Worm (Caenorhabditis elegans): ENCODE measurements around the gene col-157.

The col-157 gene

DNA sequence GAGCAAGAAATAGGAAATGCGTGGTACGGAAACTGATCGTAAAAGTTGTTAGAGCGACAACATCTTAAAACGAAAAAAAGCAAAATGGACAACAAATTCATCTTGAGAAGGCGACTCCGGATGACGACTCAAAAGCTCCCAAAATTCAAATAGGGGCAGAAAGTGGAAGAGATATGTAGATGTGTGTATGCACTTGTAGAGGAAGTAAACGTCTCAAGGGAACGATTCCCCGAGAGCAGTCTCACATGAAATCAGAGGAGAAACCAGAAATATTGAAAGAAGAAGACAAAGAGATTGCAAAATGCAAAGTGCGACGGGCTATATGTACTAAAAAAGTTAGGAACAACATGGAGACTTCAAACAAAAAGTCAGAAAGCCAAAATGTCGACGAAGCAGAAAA is 40.3 kb upstream of the col-157 start, which contains the start of gene F57B7.2:
Gene F57B7.2 (minus strand): TSS at position 101 of the 400 bp plus-strand sequence.
- no peak for TF ChIP-seq lsl-1 (GFP tag; optimal IDR thresholded peaks at IDR 0.05)

DNA sequence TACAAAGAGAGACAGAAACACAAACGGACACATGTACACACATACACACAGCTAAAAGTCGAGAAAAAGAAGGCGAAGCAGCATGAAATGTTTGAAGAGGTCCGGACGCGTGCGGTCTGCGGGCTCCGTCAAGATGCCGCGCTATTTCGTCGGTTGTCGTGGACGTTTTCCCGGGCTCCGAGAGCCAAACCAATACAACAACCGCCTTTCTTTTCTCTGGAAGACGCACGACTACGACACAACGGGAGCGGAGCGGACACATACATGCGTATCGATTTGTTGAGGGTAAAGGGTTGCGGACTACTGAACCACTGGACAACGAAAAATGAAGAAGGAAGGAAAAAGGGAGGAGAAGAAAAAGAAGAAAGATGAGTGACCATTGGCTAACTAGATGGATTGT is 38.5 kb upstream of the col-157 start:
- peak; percentile 82 for TF ChIP-seq zfh-2 (GFP tag; conservative IDR thresholded peaks at IDR 0.05)
- no peak for TF ChIP-seq attf-5 (GFP tag; optimal IDR thresholded peaks at IDR 0.05)
- TF ChIP-seq dpff-1 (tag; optimal IDR thresholded peaks at IDR 0.05): no peak
- TF ChIP-seq C17E4.6 (GFP tag; IDR thresholded peaks at IDR 0.05): no peak
- TF ChIP-seq madf-10 (tag; optimal IDR thresholded peaks at IDR 0.05): peak; percentile 33
- TF ChIP-seq nhr-80 (tag; optimal IDR thresholded peaks at IDR 0.05): no peak
- TF ChIP-seq cebp-2 (GFP tag; IDR thresholded peaks at IDR 0.05): 0 out of 2 replicates have a peak, but pooled peaks have one; percentile 37

DNA sequence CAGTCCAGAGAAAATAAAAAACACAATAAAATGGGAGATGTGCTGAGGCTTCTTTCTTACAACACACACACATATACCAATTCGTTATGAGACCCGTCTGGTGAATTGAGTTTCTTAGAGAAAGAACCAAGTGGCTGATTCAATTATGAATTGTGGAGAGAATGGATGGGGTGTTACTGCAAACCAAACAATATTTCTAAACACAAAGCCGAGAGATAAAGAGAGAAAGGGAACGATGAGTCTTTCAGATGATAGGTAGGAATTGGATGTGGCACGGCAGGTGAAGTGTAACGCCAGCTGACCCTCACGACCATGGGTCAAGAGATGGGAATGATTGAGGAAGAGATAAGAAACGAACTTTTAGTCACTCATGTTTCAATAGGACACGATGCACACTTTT is 37.5 kb upstream of the col-157 start, which contains the start of gene mig-17:
Gene mig-17 (plus strand): TSS at position 389 of the 400 bp plus-strand sequence.
- TF ChIP-seq unc-62 (GFP tag; optimal IDR thresholded peaks at IDR 0.05): no peak
- TF ChIP-seq ceh-79 (tag; optimal IDR thresholded peaks at IDR 0.05): no peak
- TF ChIP-seq snpc-1.3 (tag; optimal IDR thresholded peaks at IDR 0.05; ENCODE audit: insufficient read depth): no peak
- no peak for TF ChIP-seq D2030.7 (GFP tag; IDR thresholded peaks at IDR 0.05)
- no peak for TF ChIP-seq F57C9.4 (tag; optimal IDR thresholded peaks at IDR 0.05)
- TF ChIP-seq lin-26 (GFP tag; IDR thresholded peaks at IDR 0.05): no peak
- no peak for TF ChIP-seq zim-3 (tag; optimal IDR thresholded peaks at IDR 0.05)
- TF ChIP-seq lsy-27 (tag; optimal IDR thresholded peaks at IDR 0.05; ENCODE audit: borderline replicate concordance, insufficient read depth): no peak
- no peak for TF ChIP-seq Y67H2A.10 (GFP tag; conservative IDR thresholded peaks at IDR 0.05)
- no peak for TF ChIP-seq Y53G8AR.9 (GFP tag; conservative IDR thresholded peaks at IDR 0.05)

DNA sequence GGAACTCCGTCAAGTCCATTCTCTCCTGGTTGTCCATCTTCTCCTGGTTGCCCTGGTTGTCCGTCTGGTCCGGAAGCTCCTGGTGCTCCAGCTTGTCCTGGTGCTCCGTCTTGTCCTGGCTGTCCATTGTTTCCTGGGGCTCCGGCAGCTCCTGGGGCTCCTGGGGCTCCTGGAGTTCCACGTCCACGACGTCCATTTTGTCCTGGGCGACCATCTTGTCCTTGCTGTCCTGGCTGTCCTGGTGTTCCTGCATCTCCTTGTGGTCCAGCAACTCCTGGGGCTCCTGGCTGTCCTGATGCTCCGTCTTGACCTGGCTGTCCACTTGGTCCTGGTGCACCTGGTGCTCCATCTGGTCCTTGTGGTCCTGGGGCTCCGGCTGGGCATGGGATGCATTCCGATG is 34.4 kb upstream of the col-157 start:
- TF ChIP-seq K12H6.12 (tag; optimal IDR thresholded peaks at IDR 0.05): no peak
- peak; percentile 93 for TF ChIP-seq zfh-2 (GFP tag; conservative IDR thresholded peaks at IDR 0.05)
- peak; percentile 81 for TF ChIP-seq egrh-3 (GFP tag; IDR thresholded peaks at IDR 0.05)

DNA sequence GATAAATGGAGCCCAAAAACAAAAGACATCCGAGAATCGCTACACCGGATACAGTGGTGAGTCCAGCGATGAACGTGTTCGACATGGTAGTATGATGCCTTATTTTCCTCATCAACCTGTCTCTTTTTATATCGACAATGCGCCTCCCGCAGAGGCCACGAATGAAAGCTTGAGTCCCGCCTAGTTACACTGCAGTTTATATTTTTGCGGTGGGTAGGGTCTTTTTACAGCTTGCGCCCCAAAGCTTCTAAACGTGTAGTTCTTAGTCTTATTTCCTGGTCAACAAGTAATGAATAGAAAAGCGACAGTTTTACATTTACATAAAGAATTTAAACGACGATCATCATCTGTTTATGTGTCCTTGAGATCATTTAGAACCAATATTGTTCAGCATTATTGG is 33.6 kb upstream of the col-157 start, which contains the start of gene col-156:
Gene col-156 (minus strand): TSS at position 101 of the 400 bp plus-strand sequence.
- TF ChIP-seq snpc-4 (GFP tag; optimal IDR thresholded peaks at IDR 0.05): no peak
- TF ChIP-seq snpc-4 (tag; optimal IDR thresholded peaks at IDR 0.05): no peak
- no peak for TF ChIP-seq dox-1 (GFP tag; IDR thresholded peaks at IDR 0.05)
- TF ChIP-seq hlh-26 (GFP tag; conservative IDR thresholded peaks at IDR 0.05): no peak
- no peak for TF ChIP-seq unc-62 (GFP tag; optimal IDR thresholded peaks at IDR 0.05)
- no peak for TF ChIP-seq lin-26 (GFP tag; IDR thresholded peaks at IDR 0.05)
- no peak for TF ChIP-seq tbx-9 (tag; optimal IDR thresholded peaks at IDR 0.05; ENCODE audit: borderline replicate concordance)
- TF ChIP-seq pbrm-1 (GFP tag; IDR thresholded peaks at IDR 0.05): no peak
- no peak for TF ChIP-seq lsl-1 (GFP tag; optimal IDR thresholded peaks at IDR 0.05)
- no peak for TF ChIP-seq akir-1 (GFP tag; optimal IDR thresholded peaks at IDR 0.05)
- no peak for TF ChIP-seq Y67H2A.10 (GFP tag; conservative IDR thresholded peaks at IDR 0.05)
- TF ChIP-seq F23B12.7 (tag; optimal IDR thresholded peaks at IDR 0.05; ENCODE audit: insufficient read depth): no peak
- TF ChIP-seq zfh-2 (GFP tag; conservative IDR thresholded peaks at IDR 0.05): no peak
- TF ChIP-seq T07F8.4 (tag; optimal IDR thresholded peaks at IDR 0.05): no peak
- TF ChIP-seq repo-1 (tag; optimal IDR thresholded peaks at IDR 0.05): no peak
- no peak for TF ChIP-seq mel-28 (tag; optimal IDR thresholded peaks at IDR 0.05; ENCODE audit: borderline replicate concordance)

Measured in whole organism, young adult.